Fruit fly (Drosophila melanogaster): ENCODE measurements around the gene CG2926.
A peak's percentile ranks its signal among the peaks of the same experiment; 100 is the strongest.

Gene CG2926

dm6 chr3R:5620387-5620956, 32.3 kb upstream of the CG2926 start (continued):
- no peak for TF ChIP-seq vnd (GFP tag; IDR thresholded peaks at IDR 0.05; ENCODE audit: partially characterized antibody)
- peak; percentile 65 for TF ChIP-seq CG4820 (GFP tag; optimal IDR thresholded peaks at IDR 0.05)
- TF ChIP-seq lilli (GFP tag; optimal IDR thresholded peaks at IDR 0.05): peak; percentile 63
- TF ChIP-seq HLHmδ (GFP tag; optimal IDR thresholded peaks at IDR 0.05): peak; percentile 10
- peak; percentile 55; the same call in 1 of the 3 replicates for TF ChIP-seq ase (GFP tag; IDR thresholded peaks at IDR 0.05)
- no peak for TF ChIP-seq ro (GFP tag; IDR thresholded peaks at IDR 0.05)
- TF ChIP-seq C15 (GFP tag; IDR thresholded peaks at IDR 0.05): peak; percentile 17; the same call in 1 of the 3 replicates
- TF ChIP-seq Dek (tag; optimal IDR thresholded peaks at IDR 0.05): peak; percentile 40
- TF ChIP-seq kni (GFP tag; optimal IDR thresholded peaks at IDR 0.05): peak; percentile 34
- peak; percentile 75 for TF ChIP-seq CG9727 (GFP tag; optimal IDR thresholded peaks at IDR 0.05)
- TF ChIP-seq usp (GFP tag; optimal IDR thresholded peaks at IDR 0.05): no peak
- peak; percentile 38 for TF ChIP-seq pho (GFP tag; optimal IDR thresholded peaks at IDR 0.05)
- peak; percentile 50 for TF ChIP-seq btn (GFP tag; optimal IDR thresholded peaks at IDR 0.05)
- TF ChIP-seq CG4404 (GFP tag; IDR thresholded peaks at IDR 0.05): peak; percentile 39; the same call in 1 of the 2 replicates
- peak; percentile 65; the same call in 1 of the 3 replicates for TF ChIP-seq jigr1 (GFP tag; IDR thresholded peaks at IDR 0.05)
- no peak for TF ChIP-seq CG14860 (GFP tag; IDR thresholded peaks at IDR 0.05; ENCODE audit: partially characterized antibody)
- peak; percentile 72 for TF ChIP-seq Sox100B (GFP tag; optimal IDR thresholded peaks at IDR 0.05)
- TF ChIP-seq D19B (GFP tag; optimal IDR thresholded peaks at IDR 0.05): peak; percentile 38
- peak; percentile 50 for TF ChIP-seq CG17829 (tag; optimal IDR thresholded peaks at IDR 0.05)
- no peak for TF ChIP-seq Lhr (GFP tag; optimal IDR thresholded peaks at IDR 0.05)
- peak; percentile 79 for TF ChIP-seq CG31441 (GFP tag; IDR thresholded peaks at IDR 0.05)
- TF ChIP-seq p53 (GFP tag; optimal IDR thresholded peaks at IDR 0.05): no peak
- TF ChIP-seq knrl (GFP tag; IDR thresholded peaks at IDR 0.05; ENCODE audit: partially characterized antibody): no peak
- no peak for TF ChIP-seq CG4282 (GFP tag; optimal IDR thresholded peaks at IDR 0.05)
- peak; percentile 60 for TF ChIP-seq CG14710 (tag; optimal IDR thresholded peaks at IDR 0.05)
- peak; percentile 73 for TF ChIP-seq Asciz (GFP tag; optimal IDR thresholded peaks at IDR 0.05)
- peak; percentile 8 for TF ChIP-seq CG15073 (GFP tag; optimal IDR thresholded peaks at IDR 0.05)
- peak; percentile 24 for TF ChIP-seq BtbVII (GFP tag; optimal IDR thresholded peaks at IDR 0.05)
- TF ChIP-seq sd (tag; optimal IDR thresholded peaks at IDR 0.05): no peak
- TF ChIP-seq chif (GFP tag; optimal IDR thresholded peaks at IDR 0.05): peak in 1 of 2 experiments; percentile 65
- peak; percentile 61 for TF ChIP-seq CG12219 (GFP tag; optimal IDR thresholded peaks at IDR 0.05)
- no peak for TF ChIP-seq ham (GFP tag; IDR thresholded peaks at IDR 0.05)
- peak; percentile 71 for TF ChIP-seq row (GFP tag; IDR thresholded peaks at IDR 0.05)
- TF ChIP-seq Ets97D (GFP tag; optimal IDR thresholded peaks at IDR 0.05): peak; percentile 24
- TF ChIP-seq Opbp (GFP tag; IDR thresholded peaks at IDR 0.05; ENCODE audit: partially characterized antibody): no peak
- peak; percentile 35 for TF ChIP-seq unpg (GFP tag; optimal IDR thresholded peaks at IDR 0.05)
- peak; percentile 64; the same call in 1 of the 2 replicates for TF ChIP-seq Awh (GFP tag; IDR thresholded peaks at IDR 0.05)
- peak; percentile 55; the same call in 1 of the 2 replicates for TF ChIP-seq CG7372 (GFP tag; IDR thresholded peaks at IDR 0.05)
- TF ChIP-seq sc (optimal IDR thresholded peaks at IDR 0.05): no peak
- TF ChIP-seq sc (GFP tag; optimal IDR thresholded peaks at IDR 0.05): peak; percentile 39
- TF ChIP-seq fd64A (GFP tag; optimal IDR thresholded peaks at IDR 0.05): peak; percentile 43
- TF ChIP-seq sens (GFP tag): peak; percentile 93
- peak; percentile 42 for TF ChIP-seq sqz (GFP tag; optimal IDR thresholded peaks at IDR 0.05)
- TF ChIP-seq GATAe (GFP tag; conservative IDR thresholded peaks at IDR 0.05): 0 out of 2 replicates have a peak, but pooled peaks have one; percentile 20
- no peak for TF ChIP-seq nom (GFP tag; optimal IDR thresholded peaks at IDR 0.05)
- TF ChIP-seq gcm2 (GFP tag; optimal IDR thresholded peaks at IDR 0.05): peak; percentile 64
- peak; percentile 37 for TF ChIP-seq CG30431 (GFP tag; optimal IDR thresholded peaks at IDR 0.05)
- peak; percentile 63; the same call in 2 of the 3 replicates for TF ChIP-seq CG34422 (GFP tag; IDR thresholded peaks at IDR 0.05)
- peak; percentile 30 for TF ChIP-seq CG10274 (GFP tag; optimal IDR thresholded peaks at IDR 0.05)
- TF ChIP-seq CG6791 (GFP tag; IDR thresholded peaks at IDR 0.05; ENCODE audit: partially characterized antibody): no peak
